Worm (Caenorhabditis elegans) whole organism, L1 larva: ENCODE results near the gene fipr-4.
A peak's percentile ranks its signal among the peaks of the same experiment; 100 is the strongest.

Experiments
- C04F5.9 ChIP-seq: sonication (generic microtip); optimal IDR thresholded peaks from 2 replicates; lab custom pipeline; 2016; ENCODE audit warnings: missing genetic modification characterization, missing compliant biosample characterization
- C34B4.2 ChIP-seq: sonication (generic microtip); optimal IDR thresholded peaks from 2 replicates; lab custom pipeline; 2017; ENCODE audit warnings: mild to moderate bottlenecking, missing genetic modification characterization, missing compliant biosample characterization
- aha-1 ChIP-seq: fragments of 150-350 bp; optimal IDR thresholded peaks from 2 replicates; lab custom pipeline; 2014; ENCODE audit warnings: missing biosample characterization, missing genetic modification characterization
- aly-2 ChIP-seq: fragments of 150-350 bp; optimal IDR thresholded peaks from 2 replicates; lab custom pipeline; 2014; ENCODE audit warnings: missing biosample characterization, missing genetic modification characterization
- ama-1 ChIP-seq: fragments of 150-350 bp; optimal IDR thresholded peaks from 2 replicates; lab custom pipeline; 2014
- ceh-88 ChIP-seq: fragments of 200-800 bp; sonication (Bioruptor generic); IDR thresholded peaks from 2 replicates; pipeline ENCODE4 v1.3.6; 2022; ENCODE audit warnings: missing genetic modification characterization, missing compliant biosample characterization
- efl-1 ChIP-seq, 4 experiments: fragments of 150-350 bp; optimal IDR thresholded peaks in 3 of 4; peaks in 1 of 4; 1 replicate in 1 of 4; 2 replicates in 3 of 4; lab custom pipeline; 2014; ENCODE audit warnings: missing biosample characterization in 2 of 4, missing genetic modification characterization in 2 of 4, missing genetic modification reagents in 2 of 4
- elt-2 ChIP-seq: sonication (generic microtip); optimal IDR thresholded peaks from 2 replicates; lab custom pipeline; 2016; ENCODE audit warnings: missing genetic modification characterization, mild to moderate bottlenecking, inconsistent platforms, missing compliant biosample characterization, missing genetic modification reagents
- elt-3 ChIP-seq, 6 experiments: fragments of 150-350 bp in 1 of 6; sonication (generic microtip); optimal IDR thresholded peaks; 2 replicates each; lab custom pipeline; 2017 to 2018; ENCODE audit warnings: missing biosample characterization in 6 of 6, missing genetic modification characterization in 6 of 6, inconsistent platforms in 1 of 6
- ets-5 ChIP-seq: fragments of 200-800 bp; sonication (Bioruptor generic); IDR thresholded peaks from 2 replicates; pipeline ENCODE4 v1.3.6; 2022; ENCODE audit warnings: missing genetic modification characterization, missing compliant biosample characterization
- fkh-10 ChIP-seq: sonication (generic microtip); optimal IDR thresholded peaks from 2 replicates; lab custom pipeline; 2017; ENCODE audit warnings: missing biosample characterization, missing genetic modification reagents, missing genetic modification characterization
- fkh-4 ChIP-seq: sonication (generic microtip); optimal IDR thresholded peaks from 2 replicates; lab custom pipeline; 2016; ENCODE audit warnings: missing compliant biosample characterization, missing genetic modification characterization, borderline replicate concordance
- hpl-2 ChIP-seq: fragments of 150-350 bp; optimal IDR thresholded peaks from 2 replicates; lab custom pipeline; 2014; ENCODE audit warnings: missing biosample characterization, missing genetic modification reagents, missing genetic modification characterization
- irx-1 ChIP-seq: sonication (generic microtip); optimal IDR thresholded peaks from 2 replicates; lab custom pipeline; 2016; ENCODE audit warnings: missing genetic modification characterization, missing compliant biosample characterization
- isw-1 ChIP-seq: fragments of 200-800 bp; sonication (Bioruptor generic); IDR thresholded peaks from 2 replicates; pipeline ENCODE4 v1.3.6; 2022; ENCODE audit warnings: missing genetic modification characterization, missing compliant biosample characterization
- lin-14 ChIP-seq: fragments of 200-800 bp; sonication (Bioruptor generic); optimal IDR thresholded peaks from 2 replicates; lab custom pipeline; 2018; ENCODE audit warnings: mild to moderate bottlenecking, missing genetic modification characterization, moderate library complexity, missing compliant biosample characterization
- lin-35 ChIP-seq, 2 experiments: fragments of 150-350 bp; optimal IDR thresholded peaks; 2 replicates each; lab custom pipeline; 2014; ENCODE audit warnings: missing biosample characterization in 2 of 2, missing genetic modification characterization in 2 of 2, missing genetic modification reagents in 2 of 2
- lin-39 ChIP-seq: fragments of 150-350 bp; optimal IDR thresholded peaks from 2 replicates; lab custom pipeline; 2014; ENCODE audit warnings: missing biosample characterization, missing genetic modification reagents, missing genetic modification characterization
- nhr-11 ChIP-seq: fragments of 150-350 bp; optimal IDR thresholded peaks from 2 replicates; lab custom pipeline; 2014; ENCODE audit warnings: missing biosample characterization, missing genetic modification characterization
- nhr-19 ChIP-seq: fragments of 200-800 bp; sonication (Bioruptor generic); conservative IDR thresholded peaks from 2 replicates; pipeline ENCODE4 v1.3.6; 2022; ENCODE audit warnings: missing genetic modification characterization, missing compliant biosample characterization
- nhr-20 ChIP-seq: sonication (generic microtip); optimal IDR thresholded peaks from 2 replicates; lab custom pipeline; 2016; ENCODE audit warnings: mild to moderate bottlenecking, missing genetic modification characterization, missing compliant biosample characterization
- nhr-28 ChIP-seq: fragments of 150-350 bp; optimal IDR thresholded peaks from 2 replicates; lab custom pipeline; 2014; ENCODE audit warnings: missing biosample characterization, missing genetic modification characterization
- pax-3 ChIP-seq: fragments of 200-800 bp; sonication (Bioruptor generic); optimal IDR thresholded peaks from 2 replicates; lab custom pipeline; 2018; ENCODE audit warnings: mild to moderate bottlenecking, missing genetic modification characterization, moderate library complexity, missing compliant biosample characterization
- rnt-1 ChIP-seq: sonication (generic microtip); optimal IDR thresholded peaks from 2 replicates; lab custom pipeline; 2016; ENCODE audit warnings: mild to moderate bottlenecking, missing genetic modification characterization, moderate library complexity, missing compliant biosample characterization
- skn-1 ChIP-seq: fragments of 150-350 bp; optimal IDR thresholded peaks from 2 replicates; lab custom pipeline; 2014; ENCODE audit warnings: missing biosample characterization, missing genetic modification characterization
- snu-23 ChIP-seq: sonication (generic microtip); optimal IDR thresholded peaks from 2 replicates; lab custom pipeline; 2016; ENCODE audit warnings: missing genetic modification characterization, missing compliant biosample characterization
- sox-4 ChIP-seq: sonication (generic microtip); optimal IDR thresholded peaks from 2 replicates; lab custom pipeline; 2016; ENCODE audit warnings: missing genetic modification characterization, missing compliant biosample characterization
- sup-37 ChIP-seq: fragments of 200-800 bp; sonication (Bioruptor generic); optimal IDR thresholded peaks from 2 replicates; lab custom pipeline; 2018; ENCODE audit warnings: mild to moderate bottlenecking, missing genetic modification characterization, missing compliant biosample characterization
- swsn-7 ChIP-seq: sonication (generic microtip); optimal IDR thresholded peaks from 2 replicates; lab custom pipeline; 2016; ENCODE audit warnings: missing genetic modification characterization, missing compliant biosample characterization
- tbx-2 ChIP-seq: sonication (generic microtip); optimal IDR thresholded peaks from 2 replicates; lab custom pipeline; 2016; ENCODE audit warnings: missing genetic modification characterization, missing compliant biosample characterization
- unc-62 ChIP-seq: fragments of 150-350 bp; optimal IDR thresholded peaks from 2 replicates; lab custom pipeline; 2014; ENCODE audit warnings: missing biosample characterization, missing genetic modification reagents, missing genetic modification characterization
- unc-98 ChIP-seq: fragments of 200-800 bp; sonication (Bioruptor generic); IDR thresholded peaks from 2 replicates; pipeline ENCODE4 v1.3.6; 2022; ENCODE audit warnings: missing genetic modification characterization, missing compliant biosample characterization
- vab-15 ChIP-seq: sonication (generic microtip); optimal IDR thresholded peaks from 2 replicates; lab custom pipeline; 2017; ENCODE audit warnings: missing genotype, mild to moderate bottlenecking, missing genetic modification characterization, missing compliant biosample characterization
- zag-1 ChIP-seq: fragments of 150-350 bp; optimal IDR thresholded peaks from 2 replicates; lab custom pipeline; 2014; ENCODE audit warnings: missing biosample characterization, missing genetic modification characterization
- zip-4 ChIP-seq: fragments of 200-800 bp; sonication (Bioruptor generic); optimal IDR thresholded peaks from 2 replicates; lab custom pipeline; 2018; ENCODE audit warnings: mild to moderate bottlenecking, missing genetic modification characterization, moderate library complexity, missing compliant biosample characterization

Gene fipr-4

ce11 chrV:10178166-10178565 is 50.1 kb downstream of the fipr-4 start (continued):
- TF ChIP-seq aly-2 (tag; lab: Kevin White, UChicago) (no peak), nhr-11 (tag; lab: Kevin White, UChicago) (no peak), ets-5 (GFP tag; lab: Robert Waterston, UW) (no peak), efl-1 (optimal IDR thresholded peaks at IDR 0.05; lab: Kevin White, UChicago) (peak; percentile 59 to 60), efl-1 (GFP tag; optimal IDR thresholded peaks at IDR 0.05 in 1 of 2; lab: Kevin White, UChicago) (peak; percentile 49 to 95), rnt-1 (tag; lab: Kevin White, UChicago) (peak; percentile 29), hpl-2 (no peak), zag-1 (tag; lab: Kevin White, UChicago) (no peak), nhr-19 (GFP tag; lab: Robert Waterston, UW) (peak; percentile 77), lin-39 (tag; lab: Kevin White, UChicago) (no peak), irx-1 (peak; percentile 34), ceh-88 (GFP tag; lab: Robert Waterston, UW) (peak; percentile 59), pax-3 (tag; lab: Kevin White, UChicago) (peak; percentile 78), skn-1 (tag; lab: Kevin White, UChicago) (peak; percentile 34), elt-3 (tag; optimal IDR thresholded peaks at IDR 0.05; lab: Kevin White, UChicago) (no peak), sup-37 (peak; percentile 15), snu-23 (peak; percentile 81), isw-1 (GFP tag; lab: Robert Waterston, UW) (peak; percentile 63), sox-4 (tag; lab: Kevin White, UChicago) (peak; percentile 41), lin-35 (GFP tag; optimal IDR thresholded peaks at IDR 0.05; lab: Kevin White, UChicago) (peak; percentile 50 to 76), elt-2 (tag; lab: Kevin White, UChicago) (peak; percentile 24), ama-1 (lab: Kevin White, UChicago) (no peak), unc-98 (no peak), swsn-7 (tag; lab: Kevin White, UChicago) (peak; percentile 71), fkh-10 (GFP tag; lab: Kevin White, UChicago) (no peak), zip-4 (no peak), tbx-2 (peak; percentile 75), lin-14 (GFP tag; lab: Kevin White, UChicago) (peak; percentile 85), unc-62 (GFP tag; lab: Kevin White, UChicago) (no peak), nhr-20 (tag; lab: Kevin White, UChicago) (peak; percentile 85), nhr-28 (tag; lab: Kevin White, UChicago) (no peak), aha-1 (tag; lab: Kevin White, UChicago) (no peak), C04F5.9 (tag; lab: Kevin White, UChicago) (peak; percentile 52), C34B4.2 (no peak), fkh-4 (tag; lab: Kevin White, UChicago) (peak; percentile 34), vab-15 (peak; percentile 62)
- TF ChIP-seq, all 84 proteins: peak for 49
